Worm (Caenorhabditis elegans): Measurements from ENCODE around the gene ZK1307.7.

Gene ZK1307.7

DNA sequence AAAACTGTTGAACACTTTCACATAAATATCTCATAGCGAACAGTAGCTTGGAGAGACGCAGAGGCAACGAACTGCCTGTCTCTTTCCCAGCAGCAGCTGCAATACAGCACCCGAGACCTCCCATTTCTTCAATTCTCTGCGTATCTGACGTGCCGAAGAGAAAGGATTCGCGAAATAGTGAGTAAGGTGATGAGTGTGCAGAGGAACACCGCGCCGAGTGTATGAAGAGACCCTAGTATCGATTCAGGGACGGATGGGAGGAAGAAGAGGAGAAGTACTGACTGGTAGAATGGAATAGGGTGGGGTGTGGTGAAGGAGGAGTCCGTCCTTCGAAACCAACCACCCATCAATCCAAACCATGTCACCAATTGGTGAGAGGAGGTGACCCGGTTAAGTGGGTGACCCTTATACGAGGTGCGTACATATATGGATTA is 9.7 kb downstream of the ZK1307.7 start (continued):
- TF ChIP-seq K09A11.1 (tag; optimal IDR thresholded peaks at IDR 0.05; ENCODE audit: insufficient read depth) (peak; percentile 31), lin-11 (tag; optimal IDR thresholded peaks at IDR 0.05) (no peak), pha-4 (tag; optimal IDR thresholded peaks at IDR 0.05) (no peak), odd-2 (tag; optimal IDR thresholded peaks at IDR 0.05) (no peak), pros-1 (tag; optimal IDR thresholded peaks at IDR 0.05) (peak; percentile 78), sox-4 (tag; optimal IDR thresholded peaks at IDR 0.05) (no peak), C08G9.2 (tag; optimal IDR thresholded peaks at IDR 0.05) (peak; percentile 47), elt-4 (tag; optimal IDR thresholded peaks at IDR 0.05) (no peak), hlh-13 (GFP tag; optimal IDR thresholded peaks at IDR 0.05) (no peak), unc-3 (GFP tag; conservative IDR thresholded peaks at IDR 0.05) (no peak), unc-3 (tag; optimal IDR thresholded peaks at IDR 0.05) (no peak), syd-9 (tag; optimal IDR thresholded peaks at IDR 0.05) (peak; percentile 46), ceh-24 (tag; optimal IDR thresholded peaks at IDR 0.05) (no peak), madf-2 (tag; optimal IDR thresholded peaks at IDR 0.05) (no peak), ceh-6 (GFP tag; optimal IDR thresholded peaks at IDR 0.05) (peak; percentile 37), ceh-14 (tag; optimal IDR thresholded peaks at IDR 0.05) (peak; percentile 47), hlh-15 (tag; optimal IDR thresholded peaks at IDR 0.05) (no peak), ahr-1 (tag; optimal IDR thresholded peaks at IDR 0.05) (no peak), ceh-9 (tag; optimal IDR thresholded peaks at IDR 0.05) (no peak), Y22D7AL.16 (tag; optimal IDR thresholded peaks at IDR 0.05) (no peak), fkh-10 (GFP tag; optimal IDR thresholded peaks at IDR 0.05) (no peak), ceh-31 (tag; optimal IDR thresholded peaks at IDR 0.05) (peak; percentile 87), tbx-7 (tag; optimal IDR thresholded peaks at IDR 0.05) (no peak), ama-1 (optimal IDR thresholded peaks at IDR 0.05) (no peak), ref-2 (tag; optimal IDR thresholded peaks at IDR 0.05) (peak; percentile 72), unc-42 (tag; optimal IDR thresholded peaks at IDR 0.05) (peak; percentile 19), pqm-1 (tag; optimal IDR thresholded peaks at IDR 0.05) (no peak)

- TF ChIP-seq tbx-2 (tag; optimal IDR thresholded peaks at IDR 0.05) (no peak), ceh-48 (tag; optimal IDR thresholded peaks at IDR 0.05) (peak; percentile 46), hlh-30 (tag; optimal IDR thresholded peaks at IDR 0.05; ENCODE audit: insufficient read depth) (peak; percentile 87)
These were observed 10.8 kb downstream of the ZK1307.7 start, which contains the start of gene sqv-8 for ce11 chrII:9646928-9647838. Gene sqv-8 (plus strand): TSS chrII:9646978.

DNA sequence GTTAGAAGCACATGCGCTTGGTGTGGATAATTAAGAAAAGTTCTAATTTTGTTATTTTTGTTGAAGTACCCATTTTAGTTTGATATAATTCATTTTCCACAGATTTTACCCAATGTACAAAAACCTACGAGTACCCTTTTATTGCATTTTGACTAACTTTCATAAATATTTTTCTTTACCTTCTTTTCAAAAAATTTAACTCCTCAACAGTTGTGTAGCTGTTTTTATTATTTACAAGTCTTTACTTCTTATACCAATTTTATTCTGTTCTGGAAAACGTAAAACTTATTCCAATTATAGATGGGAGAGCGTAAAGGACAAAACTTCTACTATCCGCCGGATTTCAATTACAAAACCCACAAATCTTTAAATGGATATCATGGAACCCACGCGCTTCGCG is 12.8 kb downstream of the ZK1307.7 start, which contains the start of gene ZK1307.9:
ZK1307.9 (plus strand) TSS at position 301 of the 400 bp plus-strand sequence.
- TF ChIP-seq odd-2 (tag; optimal IDR thresholded peaks at IDR 0.05) (no peak), ceh-2 (tag; optimal IDR thresholded peaks at IDR 0.05) (no peak), sox-2 (GFP tag; IDR thresholded peaks at IDR 0.05) (no peak)

DNA sequence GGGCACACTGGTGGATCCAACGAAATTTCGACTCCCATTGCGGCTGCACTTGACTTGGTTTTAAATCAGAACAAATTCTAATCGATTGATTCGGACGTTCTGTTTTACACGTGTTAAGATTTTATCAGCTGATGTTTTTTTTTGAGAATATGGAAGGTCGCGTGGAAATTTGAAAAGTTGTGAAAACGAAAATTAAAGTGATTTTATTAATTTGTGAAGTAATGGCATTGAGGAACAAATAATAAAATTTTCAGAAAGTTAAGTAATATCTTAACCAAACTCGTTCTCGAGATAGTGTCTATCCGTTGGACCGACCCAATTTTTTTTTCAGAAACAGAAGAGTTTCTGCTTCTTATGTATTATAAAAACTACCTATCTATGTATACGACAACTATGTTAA is 15.3 kb downstream of the ZK1307.7 start, which contains the start of gene ZK1307.4:
ZK1307.4 (minus strand) TSS at position 101 of the 400 bp plus-strand sequence.
- TF ChIP-seq ceh-14 (tag; optimal IDR thresholded peaks at IDR 0.05) (no peak), C08G9.2 (tag; optimal IDR thresholded peaks at IDR 0.05) (no peak), dmd-4 (tag; optimal IDR thresholded peaks at IDR 0.05; ENCODE audit: borderline replicate concordance) (no peak), pha-4 (tag; optimal IDR thresholded peaks at IDR 0.05) (no peak), ceh-30 (tag; optimal IDR thresholded peaks at IDR 0.05) (no peak), ceh-18 (tag; optimal IDR thresholded peaks at IDR 0.05) (no peak), pros-1 (tag; optimal IDR thresholded peaks at IDR 0.05) (no peak), hlh-15 (tag; optimal IDR thresholded peaks at IDR 0.05) (no peak), ceh-9 (tag; optimal IDR thresholded peaks at IDR 0.05) (no peak)
